Fruit fly (Drosophila melanogaster) whole organism, adult: Measurements from ENCODE around the gene Arpc1.

Experiments
- CG11617 ChIP-seq: fragments of 200-800 bp; sonication (Bioruptor generic); optimal IDR thresholded peaks from 2 replicates; lab custom pipeline; 2017; ENCODE audit warnings: mild to moderate bottlenecking, missing biosample characterization, missing genetic modification reagents, missing genetic modification characterization
- CG12768 ChIP-seq: fragments of 200-800 bp; sonication (Bioruptor generic); optimal IDR thresholded peaks from 2 replicates; lab custom pipeline; 2017; ENCODE audit warnings: missing biosample characterization, missing genetic modification characterization, mild to moderate bottlenecking, moderate library complexity, missing genetic modification reagents
- CG14711 ChIP-seq: fragments of 200-800 bp; sonication (Bioruptor generic); optimal IDR thresholded peaks from 2 replicates; lab custom pipeline; 2018; ENCODE audit warnings: missing biosample characterization, mild to moderate bottlenecking, missing genetic modification characterization, moderate library complexity
- CG1620 ChIP-seq: fragments of 200-800 bp; sonication (Bioruptor generic); optimal IDR thresholded peaks from 2 replicates; lab custom pipeline; 2016; ENCODE audit warnings: missing biosample characterization, missing genetic modification characterization
- CG33017 ChIP-seq: fragments of 200-800 bp; sonication (Bioruptor generic); optimal IDR thresholded peaks from 2 replicates; lab custom pipeline; 2018; ENCODE audit warnings: missing biosample characterization, mild to moderate bottlenecking, missing genetic modification characterization, moderate library complexity
- CG5204 ChIP-seq: fragments of 200-800 bp; sonication (Bioruptor generic); optimal IDR thresholded peaks from 2 replicates; lab custom pipeline; 2016; ENCODE audit warnings: missing biosample characterization, missing genetic modification characterization
- CG7045 ChIP-seq: fragments of 200-800 bp; sonication (Bioruptor generic); optimal IDR thresholded peaks from 2 replicates; lab custom pipeline; 2017; ENCODE audit warnings: missing biosample characterization, mild to moderate bottlenecking, missing genetic modification characterization
- CG7101 ChIP-seq: fragments of 200-800 bp; sonication (Bioruptor generic); optimal IDR thresholded peaks from 2 replicates; lab custom pipeline; 2018; ENCODE audit warnings: missing biosample characterization, mild to moderate bottlenecking, missing genetic modification characterization, moderate library complexity
- Clk ChIP-seq: fragments of 200-800 bp; sonication (Bioruptor generic); optimal IDR thresholded peaks from 2 replicates; lab custom pipeline; 2017; ENCODE audit warnings: missing biosample characterization, missing genetic modification characterization
- Crg-1 ChIP-seq: fragments of 200-800 bp; sonication (Bioruptor generic); optimal IDR thresholded peaks from 2 replicates; lab custom pipeline; 2016; ENCODE audit warnings: missing biosample characterization, missing genetic modification characterization
- Hr96 ChIP-seq: fragments of 200-800 bp; sonication (Bioruptor generic); optimal IDR thresholded peaks from 2 replicates; lab custom pipeline; 2016; ENCODE audit warnings: missing biosample characterization, missing genetic modification characterization
- Mnt ChIP-seq: fragments of 200-800 bp; sonication (Bioruptor generic); optimal IDR thresholded peaks from 2 replicates; lab custom pipeline; 2016; ENCODE audit warnings: missing biosample characterization, mild to moderate bottlenecking, missing genetic modification characterization
- bab1 ChIP-seq: fragments of 200-800 bp; sonication (Bioruptor generic); optimal IDR thresholded peaks from 3 replicates; lab custom pipeline; 2019; ENCODE audit warnings: missing biosample characterization, mild to moderate bottlenecking, missing genetic modification characterization, moderate library complexity
- cic ChIP-seq: fragments of 200-800 bp; sonication (Bioruptor generic); optimal IDR thresholded peaks from 2 replicates; lab custom pipeline; 2017; ENCODE audit warnings: missing biosample characterization, mild to moderate bottlenecking, missing genetic modification characterization, moderate library complexity
- cnc ChIP-seq, 2 experiments: fragments of >200 bp; optimal IDR thresholded peaks; 2 replicates each; lab custom pipeline; 2017
- kay ChIP-seq: fragments of 200-800 bp; sonication (Bioruptor generic); peaks from one replicate; lab custom pipeline; 2016; ENCODE audit warnings: missing biosample characterization, missing genetic modification characterization, borderline replicate concordance
- ovo ChIP-seq: fragments of 200-800 bp; sonication (Bioruptor generic); optimal IDR thresholded peaks from 2 replicates; lab custom pipeline; 2016; ENCODE audit warnings: missing biosample characterization, missing genetic modification characterization
- pad ChIP-seq: fragments of 200-800 bp; sonication (Bioruptor generic); optimal IDR thresholded peaks from 3 replicates; lab custom pipeline; 2017; ENCODE audit warnings: missing biosample characterization, missing genetic modification characterization, mild to moderate bottlenecking, moderate library complexity, missing genetic modification reagents
- tj ChIP-seq: fragments of 200-800 bp; sonication (Bioruptor generic); optimal IDR thresholded peaks from 3 replicates; lab custom pipeline; 2017; ENCODE audit warnings: missing biosample characterization, mild to moderate bottlenecking, missing genetic modification characterization, moderate library complexity
- toe ChIP-seq: fragments of 200-800 bp; sonication (Bioruptor generic); optimal IDR thresholded peaks from 2 replicates; lab custom pipeline; 2016; ENCODE audit warnings: missing biosample characterization, missing genetic modification characterization

Arpc1 gene

dm6 chr2L:13829540-13829939, at the start of gene Arpc1, which contains the start of gene Orc5:
TSS of gene Arpc1 (minus strand) at chr2L:13829741.
TSS of gene Orc5 (plus strand) at chr2L:13829837.
- TF ChIP-seq CG14711 (tag; lab: Kevin White, UChicago) (peak; percentile 14), bab1 (GFP tag; lab: Kevin White, UChicago) (peak; percentile 72), pad (no peak), Crg-1 (peak; percentile 6), toe (no peak), CG1620 (GFP tag; lab: Kevin White, UChicago) (peak; percentile 30), CG7045 (GFP tag; lab: Kevin White, UChicago) (no peak), CG7101 (tag; lab: Kevin White, UChicago) (peak; percentile 6)

DNA sequence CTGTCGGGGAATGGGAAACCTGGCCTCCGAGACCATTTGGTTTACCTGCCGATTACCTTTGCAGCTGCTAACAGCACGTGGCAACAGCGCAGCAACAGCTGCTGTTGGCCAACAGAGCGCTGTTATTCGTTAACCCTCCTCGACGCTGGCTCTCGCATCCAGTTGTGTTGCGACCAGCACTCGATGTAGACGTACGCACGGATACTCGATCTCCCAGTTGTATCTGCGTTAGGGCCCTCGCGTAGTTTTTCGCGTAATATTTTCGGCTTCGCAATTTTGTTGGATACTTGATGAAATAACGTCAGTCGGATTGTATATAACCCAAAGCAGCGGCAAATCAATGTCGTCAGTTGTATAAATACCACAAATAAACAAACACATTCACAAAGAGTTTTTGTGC, 49.3 kb upstream of the Arpc1 start:
- TF ChIP-seq cnc (optimal IDR thresholded peaks at IDR 0.05; lab: Kevin White, UChicago) (no peak), Crg-1 (no peak), kay (GFP tag; lab: Kevin White, UChicago) (peak; percentile 85), bab1 (GFP tag; lab: Kevin White, UChicago) (peak; percentile 36), CG14711 (tag; lab: Kevin White, UChicago) (peak; percentile 15), cic (GFP tag; lab: Kevin White, UChicago) (peak; percentile 20), CG7101 (tag; lab: Kevin White, UChicago) (peak; percentile 17), toe (no peak), Mnt (GFP tag; lab: Kevin White, UChicago) (peak; percentile 20)

DNA sequence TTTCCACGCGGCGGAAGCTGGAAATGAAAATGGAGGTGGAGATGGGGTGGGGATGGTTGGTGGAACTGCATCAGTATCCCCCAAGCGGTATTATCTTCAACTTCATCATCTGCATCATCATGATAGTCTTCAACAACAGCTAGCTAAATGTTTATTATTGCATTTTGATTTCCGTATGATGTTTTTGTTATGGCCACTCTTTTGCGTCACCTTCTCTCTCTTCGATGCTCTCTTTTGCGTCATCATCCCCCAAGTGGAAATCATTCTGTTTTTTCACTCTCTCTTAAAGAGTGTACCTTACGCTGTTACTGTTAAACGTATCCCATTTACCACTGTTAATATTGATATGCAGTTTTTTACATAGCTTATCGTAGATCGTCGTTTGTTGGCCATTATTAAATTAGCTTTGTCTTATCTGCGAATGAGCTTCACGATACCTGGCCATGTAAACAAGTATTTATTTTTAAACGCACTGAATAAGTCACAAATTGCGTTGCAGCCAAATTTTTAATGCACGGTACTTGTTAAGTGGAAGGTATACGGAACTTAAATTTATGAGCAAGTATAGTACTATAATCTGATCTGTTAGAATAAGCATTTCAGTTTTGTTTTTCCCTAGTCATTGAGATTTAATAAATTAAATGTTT, 48.5 kb upstream of the Arpc1 start:
- peak; percentile 89 for TF ChIP-seq kay (GFP tag; lab: Kevin White, UChicago)
- TF ChIP-seq Hr96 (GFP tag; lab: Kevin White, UChicago): no peak
- peak; percentile 16 for TF ChIP-seq CG12768
- no peak for TF ChIP-seq CG5204
- peak; percentile 2 for TF ChIP-seq CG33017 (tag; lab: Kevin White, UChicago)
- no peak for TF ChIP-seq CG7045 (GFP tag; lab: Kevin White, UChicago)
- TF ChIP-seq cic (GFP tag; lab: Kevin White, UChicago): peak; percentile 17

DNA sequence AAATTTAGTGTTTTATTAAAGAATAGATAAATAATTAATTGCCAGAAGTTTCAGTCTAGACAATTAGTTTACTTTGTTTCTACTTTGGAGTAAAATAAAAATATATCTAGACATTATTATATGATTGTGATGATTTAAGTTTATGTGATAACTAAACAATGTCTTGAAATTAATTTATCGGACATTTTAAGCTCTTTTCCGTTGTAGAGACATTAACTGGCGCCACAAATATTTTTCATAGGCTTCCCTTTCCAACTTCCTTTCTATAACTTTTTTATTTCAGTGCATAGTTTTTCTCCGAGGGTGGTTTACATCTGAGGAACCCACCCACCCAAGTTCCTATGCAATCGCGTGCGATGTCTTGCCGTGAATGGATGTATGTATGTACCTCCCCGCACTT, 47.2 kb upstream of the Arpc1 start:
- TF ChIP-seq ovo (GFP tag; lab: Kevin White, UChicago) (no peak), Mnt (GFP tag; lab: Kevin White, UChicago) (no peak), tj (GFP tag; lab: Kevin White, UChicago) (no peak), cic (GFP tag; lab: Kevin White, UChicago) (no peak), CG12768 (no peak), CG7045 (GFP tag; lab: Kevin White, UChicago) (no peak), CG33017 (tag; lab: Kevin White, UChicago) (no peak), CG11617 (GFP tag; lab: Kevin White, UChicago) (no peak), cnc (optimal IDR thresholded peaks at IDR 0.05; lab: Kevin White, UChicago) (no peak), toe (no peak), kay (GFP tag; lab: Kevin White, UChicago) (no peak), CG1620 (GFP tag; lab: Kevin White, UChicago) (no peak), Clk (no peak), Hr96 (GFP tag; lab: Kevin White, UChicago) (no peak), bab1 (GFP tag; lab: Kevin White, UChicago) (no peak), Crg-1 (no peak), CG5204 (no peak), CG7101 (tag; lab: Kevin White, UChicago) (no peak), pad (no peak), CG14711 (tag; lab: Kevin White, UChicago) (no peak)

DNA sequence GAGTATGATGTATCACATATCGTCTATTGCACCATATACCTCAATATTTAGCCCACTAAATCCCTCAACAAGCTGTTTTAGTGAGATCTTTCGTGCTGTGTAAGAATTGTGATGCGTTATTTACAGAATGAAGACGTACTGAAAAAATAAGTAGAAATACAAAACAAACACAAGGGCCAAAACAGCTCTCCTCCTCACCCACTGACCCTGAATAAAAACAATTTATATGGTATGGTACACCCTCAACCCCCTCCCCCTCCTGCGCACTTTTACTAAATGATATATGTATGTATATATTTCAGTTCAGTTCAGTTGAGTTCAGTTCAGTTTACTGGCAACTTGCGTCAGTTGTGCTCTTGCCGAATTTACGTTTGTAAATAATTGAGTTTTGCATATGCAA, 43.6 kb upstream of the Arpc1 start:
- TF ChIP-seq kay (GFP tag; lab: Kevin White, UChicago) (peak; percentile 62), CG14711 (tag; lab: Kevin White, UChicago) (no peak)

dm6 chr2L:13869400-13869799, 39.9 kb upstream of the Arpc1 start:
- TF ChIP-seq CG5204 (no peak), CG7045 (GFP tag; lab: Kevin White, UChicago) (no peak), CG1620 (GFP tag; lab: Kevin White, UChicago) (no peak), cic (GFP tag; lab: Kevin White, UChicago) (no peak), bab1 (GFP tag; lab: Kevin White, UChicago) (no peak), CG14711 (tag; lab: Kevin White, UChicago) (no peak), cnc (optimal IDR thresholded peaks at IDR 0.05; lab: Kevin White, UChicago) (no peak), pad (no peak), tj (GFP tag; lab: Kevin White, UChicago) (no peak), CG33017 (tag; lab: Kevin White, UChicago) (no peak), Mnt (GFP tag; lab: Kevin White, UChicago) (no peak), kay (GFP tag; lab: Kevin White, UChicago) (no peak), Crg-1 (no peak), Hr96 (GFP tag; lab: Kevin White, UChicago) (no peak), CG11617 (GFP tag; lab: Kevin White, UChicago) (no peak), ovo (GFP tag; lab: Kevin White, UChicago) (no peak), CG7101 (tag; lab: Kevin White, UChicago) (no peak), Clk (no peak)
